Fruit fly (Drosophila melanogaster): ENCODE data around the gene PCNA2.
A peak's percentile ranks its signal among the peaks of the same experiment; 100 is the strongest.

PCNA2 gene

DNA sequence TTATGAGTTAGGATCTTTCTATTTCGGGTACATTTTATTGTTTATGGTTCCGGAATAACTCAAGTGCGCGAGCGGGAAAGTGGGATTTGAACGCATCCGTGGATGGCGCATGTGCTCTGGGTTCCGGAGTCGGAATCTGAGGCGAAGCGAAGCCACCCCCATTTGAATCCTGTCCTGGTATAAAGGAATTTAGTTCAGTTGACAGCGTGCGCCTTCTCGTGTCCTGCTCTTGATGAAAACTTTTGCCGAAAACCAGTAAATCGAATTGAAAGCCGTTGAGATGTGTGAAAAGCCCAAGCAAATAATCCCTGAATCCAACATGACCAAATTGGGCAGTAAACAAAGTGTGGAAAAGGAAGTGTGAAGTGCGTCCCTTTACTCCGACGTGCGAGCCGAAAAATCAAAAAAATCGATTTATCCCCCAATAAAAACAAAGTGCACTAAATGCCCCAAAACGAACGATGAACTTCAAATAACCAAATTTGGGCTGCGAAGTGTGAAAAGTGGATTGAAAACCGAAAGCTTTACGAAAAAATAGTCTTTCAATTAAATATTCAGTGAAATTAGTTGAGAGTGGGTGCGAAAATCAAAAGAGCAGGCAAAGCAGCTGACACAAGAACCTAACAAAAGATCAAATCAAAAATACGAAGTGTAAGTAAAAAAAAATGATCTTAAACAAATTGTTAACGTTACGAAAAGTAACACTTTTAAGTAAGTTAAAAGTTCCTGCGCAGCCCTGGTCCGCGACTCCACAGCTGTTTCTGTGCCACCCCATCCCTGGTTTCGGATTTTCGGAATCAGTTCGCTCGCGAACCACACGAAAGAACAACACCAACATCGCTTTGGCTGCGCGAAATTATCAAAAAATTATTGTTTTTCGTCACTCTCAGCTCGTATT lies 2.9 kb upstream of the PCNA2 start, which contains the start of gene Lar (continued):
- TF ChIP-seq CG11902 (GFP tag; optimal IDR thresholded peaks at IDR 0.05) (peak; percentile 21), cyc (GFP tag; optimal IDR thresholded peaks at IDR 0.05) (peak; percentile 69), CG3032 (tag; optimal IDR thresholded peaks at IDR 0.05) (peak; percentile 47), achi (GFP tag; optimal IDR thresholded peaks at IDR 0.05) (peak; percentile 23), CG34406 (GFP tag; optimal IDR thresholded peaks at IDR 0.05) (peak; percentile 3), CG15336 (GFP tag; IDR thresholded peaks at IDR 0.05) (peak; percentile 56; the same call in 1 of the 2 replicates), Ets96B (tag; optimal IDR thresholded peaks at IDR 0.05) (peak; percentile 31), eg (GFP tag; IDR thresholded peaks at IDR 0.05) (peak; percentile 56), CG16779 (tag; optimal IDR thresholded peaks at IDR 0.05) (no peak), Sox102F (GFP tag; optimal IDR thresholded peaks at IDR 0.05) (no peak), CG10669 (GFP tag; optimal IDR thresholded peaks at IDR 0.05) (peak; percentile 22), CG3919 (GFP tag; optimal IDR thresholded peaks at IDR 0.05) (peak; percentile 70), CG8632 (GFP tag; optimal IDR thresholded peaks at IDR 0.05) (peak; percentile 32)

- no peak for TF ChIP-seq CG11762 (GFP tag; optimal IDR thresholded peaks at IDR 0.05; ENCODE audit: insufficient read depth)
- TF ChIP-seq Ets96B (tag; optimal IDR thresholded peaks at IDR 0.05) = peak; percentile 12
- TF ChIP-seq dac (GFP tag; optimal IDR thresholded peaks at IDR 0.05) = no peak
- peak; percentile 9; the same call in 1 of the 2 replicates for TF ChIP-seq CG11294 (GFP tag; IDR thresholded peaks at IDR 0.05)
- TF ChIP-seq spab (GFP tag; optimal IDR thresholded peaks at IDR 0.05) = no peak
- TF ChIP-seq Eip75B (GFP tag; optimal IDR thresholded peaks at IDR 0.05) = peak; percentile 40
- peak; percentile 44 for TF ChIP-seq Smox (GFP tag; optimal IDR thresholded peaks at IDR 0.05)
- no peak for TF ChIP-seq Eip93F (GFP tag; optimal IDR thresholded peaks at IDR 0.05)
- TF ChIP-seq CG11902 (GFP tag; optimal IDR thresholded peaks at IDR 0.05) = peak; percentile 35
- peak in 1 of 2 experiments; percentile 29 for TF ChIP-seq ss (GFP tag; optimal IDR thresholded peaks at IDR 0.05)
- no peak for TF ChIP-seq CG15336 (GFP tag; IDR thresholded peaks at IDR 0.05)
- no peak for TF ChIP-seq CG9139 (GFP tag; optimal IDR thresholded peaks at IDR 0.05)
- peak; percentile 57 for TF ChIP-seq Eip78C (GFP tag)
- TF ChIP-seq CG31627 (GFP tag; optimal IDR thresholded peaks at IDR 0.05) = peak; percentile 61
- TF ChIP-seq Met (GFP tag; optimal IDR thresholded peaks at IDR 0.05) = peak; percentile 46
- no peak; the same call in 2 of the 3 replicates for TF ChIP-seq CG8119 (GFP tag; IDR thresholded peaks at IDR 0.05)
- TF ChIP-seq achi (GFP tag; optimal IDR thresholded peaks at IDR 0.05) = peak; percentile 42
- TF ChIP-seq CG6163 (GFP tag; IDR thresholded peaks at IDR 0.05) = peak; percentile 67; the same call in 1 of the 3 replicates
- TF ChIP-seq Ets21C (GFP tag; optimal IDR thresholded peaks at IDR 0.05) = peak; percentile 25
- peak; percentile 51 for TF ChIP-seq lz (GFP tag; optimal IDR thresholded peaks at IDR 0.05)
- TF ChIP-seq acj6 (GFP tag; optimal IDR thresholded peaks at IDR 0.05) = peak; percentile 30
- no peak for TF ChIP-seq CG6808 (GFP tag; optimal IDR thresholded peaks at IDR 0.05)
- TF ChIP-seq fkh (GFP tag; optimal IDR thresholded peaks at IDR 0.05) = no peak
- TF ChIP-seq CG8319 (GFP tag; optimal IDR thresholded peaks at IDR 0.05) = peak; percentile 26
- TF ChIP-seq CG3919 (GFP tag; optimal IDR thresholded peaks at IDR 0.05) = peak; percentile 74
- TF ChIP-seq CG6854 (GFP tag; optimal IDR thresholded peaks at IDR 0.05) = no peak
- 0 out of 3 replicates have a peak, but pooled peaks have one; percentile 43 for TF ChIP-seq eg (GFP tag; IDR thresholded peaks at IDR 0.05)
- TF ChIP-seq Blimp-1 (GFP tag; optimal IDR thresholded peaks at IDR 0.05) = no peak
- no peak for TF ChIP-seq Sox102F (GFP tag; optimal IDR thresholded peaks at IDR 0.05)
- peak; percentile 53 for TF ChIP-seq topi (GFP tag; optimal IDR thresholded peaks at IDR 0.05)
- peak; percentile 55 for TF ChIP-seq Hr39 (GFP tag; optimal IDR thresholded peaks at IDR 0.05)
- peak; percentile 37 for TF ChIP-seq CG7368 (GFP tag; optimal IDR thresholded peaks at IDR 0.05)
- TF ChIP-seq dsx (GFP tag; optimal IDR thresholded peaks at IDR 0.05; ENCODE audit: poor library complexity, severe bottlenecking) = no peak
- peak; percentile 30 for TF ChIP-seq CG32006 (GFP tag; optimal IDR thresholded peaks at IDR 0.05)
- TF ChIP-seq Lpt (GFP tag; optimal IDR thresholded peaks at IDR 0.05) = no peak
- no peak for TF ChIP-seq fd85E (GFP tag; optimal IDR thresholded peaks at IDR 0.05)
- TF ChIP-seq Hr38 (GFP tag; optimal IDR thresholded peaks at IDR 0.05) = no peak
- peak; percentile 57 for TF ChIP-seq Sox14 (GFP tag; optimal IDR thresholded peaks at IDR 0.05)
- TF ChIP-seq CG6792 (GFP tag; optimal IDR thresholded peaks at IDR 0.05) = no peak
- TF ChIP-seq esn (GFP tag; optimal IDR thresholded peaks at IDR 0.05) = peak; percentile 53
- peak; percentile 67 for TF ChIP-seq Hr4 (GFP tag; optimal IDR thresholded peaks at IDR 0.05)
Observed at dm6 chr2L:19582185-19582584, 1.6 kb downstream of the PCNA2 start, which contains the start of gene Hakai. TSS of gene Hakai (minus strand) at chr2L:19582474.

Measured in whole organism, prepupa.